Worm (Caenorhabditis elegans) whole organism, L4 larva: Measurements from ENCODE around the gene eat-6.

Experiments
- nhr-25 ChIP-seq: sonication (generic microtip); optimal IDR thresholded peaks from 2 replicates; lab custom pipeline; 2017; ENCODE audit warnings: missing genetic modification characterization, mild to moderate bottlenecking, missing compliant biosample characterization, antibody characterized with exemption, moderate library complexity, borderline replicate concordance; ENCODE audit not compliant: insufficient read depth
- nhr-76 ChIP-seq: fragments of 150-350 bp; optimal IDR thresholded peaks from 2 replicates; lab custom pipeline; 2014; ENCODE audit warnings: missing biosample characterization, missing genetic modification characterization
- rbr-2 ChIP-seq: sonication (generic microtip); optimal IDR thresholded peaks from 2 replicates; lab custom pipeline; 2016; ENCODE audit warnings: missing genotype, missing genetic modification characterization, missing compliant biosample characterization
- skn-1 ChIP-seq: fragments of 150-350 bp; optimal IDR thresholded peaks from 2 replicates; lab custom pipeline; 2014; ENCODE audit warnings: missing biosample characterization, missing genetic modification characterization
- unc-130 ChIP-seq: sonication (generic microtip); optimal IDR thresholded peaks from 2 replicates; lab custom pipeline; 2016; ENCODE audit warnings: missing genetic modification reagents, missing genetic modification characterization, missing compliant biosample characterization
- zfp-3 ChIP-seq: fragments of 200-800 bp; sonication (Bioruptor generic); conservative IDR thresholded peaks from 2 replicates; pipeline ENCODE4 v1.3.6; 2022; ENCODE audit warnings: missing genetic modification reagents, missing genetic modification characterization, missing compliant biosample characterization

DNA sequence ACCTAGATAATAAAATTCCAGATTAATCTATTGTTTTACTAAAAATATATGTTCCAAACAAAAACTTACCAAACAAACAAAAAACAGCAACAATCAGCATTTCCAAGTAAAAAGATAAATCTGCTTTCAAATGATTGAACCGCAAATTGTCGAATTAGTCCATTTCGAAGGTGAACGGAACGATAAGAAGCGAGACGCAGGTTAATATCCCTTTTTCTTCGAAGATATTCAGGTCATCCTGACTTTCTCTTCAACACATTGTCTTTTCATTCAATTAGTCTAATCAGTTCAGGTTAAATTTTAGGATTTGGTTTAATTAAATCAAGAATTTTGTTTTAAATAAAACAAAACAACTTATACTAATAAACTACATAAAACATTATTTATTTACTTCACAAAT is 3.6 kb upstream of the eat-6 start, which contains the start of gene B0365.9:
- TF ChIP-seq nhr-76 (tag; lab: Kevin White, UChicago): no peak
- TF ChIP-seq zfp-3: no peak
- no peak for TF ChIP-seq nhr-25 (tag; lab: Kevin White, UChicago)
- TF ChIP-seq rbr-2 (tag; lab: Kevin White, UChicago): no peak
- no peak for TF ChIP-seq skn-1 (tag; lab: Kevin White, UChicago)
- no peak for TF ChIP-seq unc-130 (GFP tag; lab: Kevin White, UChicago)
